Fruit fly (Drosophila melanogaster) whole organism, embryonic: ENCODE measurements around the gene CG14277.
A peak's percentile ranks its signal among the peaks of the same experiment; 100 is the strongest.

Experiments used
- Ada2b ChIP-seq: fragments of 200-800 bp; sonication (Bioruptor generic); IDR thresholded peaks from 2 replicates; pipeline ENCODE4 v1.3.6; 2022; ENCODE audit warnings: missing biosample characterization, missing genetic modification characterization
- B-H2 ChIP-seq: fragments of 200-800 bp; sonication (Bioruptor generic); optimal IDR thresholded peaks from 2 replicates; lab custom pipeline; 2018; ENCODE audit warnings: missing biosample characterization, mild to moderate bottlenecking, missing genetic modification characterization
- BEAF-32 ChIP-seq: fragments of 200-800 bp; sonication (Bioruptor generic); optimal IDR thresholded peaks from 3 replicates; lab custom pipeline; 2017; ENCODE audit warnings: missing biosample characterization, missing genetic modification characterization, mild to moderate bottlenecking, moderate library complexity, missing genetic modification reagents
- BtbVII ChIP-seq: fragments of 200-800 bp; sonication (Bioruptor generic); optimal IDR thresholded peaks from 3 replicates; lab custom pipeline; 2017; ENCODE audit warnings: missing biosample characterization, mild to moderate bottlenecking, missing genetic modification characterization
- CG10959 ChIP-seq: fragments of 200-800 bp; sonication (Bioruptor generic); IDR thresholded peaks from 2 replicates; pipeline ENCODE4 v1.3.6; 2022; ENCODE audit warnings: missing biosample characterization, missing genetic modification characterization
- CG11695 ChIP-seq: fragments of 200-800 bp; sonication (Bioruptor generic); IDR thresholded peaks from 3 replicates; pipeline ENCODE4 v1.3.6; 2022; ENCODE audit warnings: missing biosample characterization, missing genetic modification characterization
- CG12299 ChIP-seq: fragments of 200-800 bp; sonication (Bioruptor generic); optimal IDR thresholded peaks from 2 replicates; lab custom pipeline; 2018; ENCODE audit warnings: missing biosample characterization, mild to moderate bottlenecking, missing genetic modification characterization
- CG1233 ChIP-seq: fragments of 200-800 bp; sonication (Bioruptor generic); optimal IDR thresholded peaks from 4 replicates; lab custom pipeline; 2018; ENCODE audit warnings: missing biosample characterization, mild to moderate bottlenecking, missing genetic modification characterization
- CG13123 ChIP-seq: fragments of 200-800 bp; sonication (Bioruptor generic); optimal IDR thresholded peaks from 2 replicates; lab custom pipeline; 2016; ENCODE audit warnings: missing biosample characterization, missing genetic modification characterization
- CG14860 ChIP-seq: fragments of 200-800 bp; sonication (Bioruptor generic); IDR thresholded peaks from 3 replicates; pipeline ENCODE4 v1.3.6; 2022; ENCODE audit warnings: missing biosample characterization, missing genetic modification characterization; ENCODE audit not compliant: partially characterized antibody
- CG15696 ChIP-seq: fragments of 200-800 bp; sonication (Bioruptor generic); optimal IDR thresholded peaks from 2 replicates; lab custom pipeline; 2019; ENCODE audit warnings: missing biosample characterization, mild to moderate bottlenecking, missing genetic modification characterization, moderate library complexity
- CG16813 ChIP-seq: fragments of 200-800 bp; sonication (Bioruptor generic); IDR thresholded peaks from 3 replicates; pipeline ENCODE4 v1.3.6; 2022; ENCODE audit warnings: missing biosample characterization, missing genetic modification characterization; ENCODE audit not compliant: partially characterized antibody
- CG16815 ChIP-seq: fragments of 200-800 bp; sonication (Bioruptor generic); optimal IDR thresholded peaks from 3 replicates; lab custom pipeline; 2017; ENCODE audit warnings: missing biosample characterization, mild to moderate bottlenecking, missing genetic modification characterization
- CG18476 ChIP-seq: fragments of 200-800 bp; sonication (Bioruptor generic); optimal IDR thresholded peaks from 2 replicates; lab custom pipeline; 2016; ENCODE audit warnings: missing biosample characterization, mild to moderate bottlenecking, missing genetic modification characterization
- CG2678 ChIP-seq: fragments of 200-800 bp; sonication (Bioruptor generic); optimal IDR thresholded peaks from 3 replicates; lab custom pipeline; 2019; ENCODE audit warnings: missing biosample characterization, mild to moderate bottlenecking, missing genetic modification characterization, moderate library complexity
- CG2875 ChIP-seq: fragments of 200-800 bp; sonication (Bioruptor generic); optimal IDR thresholded peaks from 2 replicates; lab custom pipeline; 2017; ENCODE audit warnings: missing biosample characterization, mild to moderate bottlenecking, missing genetic modification characterization, missing genetic modification reagents
- CG3726 ChIP-seq: fragments of 200-800 bp; sonication (Bioruptor generic); IDR thresholded peaks from 3 replicates; pipeline ENCODE4, ENCODE4 v1.3.6; 2022; ENCODE audit warnings: missing biosample characterization, missing genetic modification characterization
- CG4282 ChIP-seq: fragments of 200-800 bp; sonication (Bioruptor generic); optimal IDR thresholded peaks from 2 replicates; lab custom pipeline; 2016; ENCODE audit warnings: missing biosample characterization, missing genetic modification characterization
- CG5953 ChIP-seq: fragments of 200-800 bp; sonication (Bioruptor generic); IDR thresholded peaks from 2 replicates; pipeline ENCODE4 v1.3.6; 2022; ENCODE audit warnings: missing biosample characterization, missing genetic modification characterization
- CG6254 ChIP-seq: fragments of 200-800 bp; sonication (Bioruptor generic); optimal IDR thresholded peaks from 3 replicates; lab custom pipeline; 2017; ENCODE audit warnings: mild to moderate bottlenecking, missing biosample characterization, missing genetic modification reagents, missing genetic modification characterization
- CG6791 ChIP-seq: fragments of 200-800 bp; sonication (Bioruptor generic); IDR thresholded peaks from 3 replicates; pipeline ENCODE4 v1.3.6; 2022; ENCODE audit warnings: missing biosample characterization, missing genetic modification characterization; ENCODE audit not compliant: partially characterized antibody
- CG7271 ChIP-seq: fragments of 200-800 bp; sonication (Bioruptor generic); optimal IDR thresholded peaks from 2 replicates; lab custom pipeline; 2018; ENCODE audit warnings: missing biosample characterization, mild to moderate bottlenecking, missing genetic modification characterization, moderate library complexity
- Chrac-16 ChIP-seq: fragments of 200-800 bp; sonication (Bioruptor generic); optimal IDR thresholded peaks from 3 replicates; lab custom pipeline; 2016; ENCODE audit warnings: missing biosample characterization, missing genetic modification characterization
- Deaf1 ChIP-seq: fragments of 200-800 bp; optimal IDR thresholded peaks from 3 replicates; lab custom pipeline; 2019; ENCODE audit warnings: missing biosample characterization, mild to moderate bottlenecking, missing genetic modification characterization, moderate library complexity
- Dfd ChIP-seq, 2 experiments: fragments of >200 bp; optimal IDR thresholded peaks; 2 replicates each; lab custom pipeline; 2017; ENCODE audit warnings: missing biosample characterization in 2 of 2, missing genetic modification characterization in 2 of 2
- Dll ChIP-seq: fragments of 200-800 bp; sonication (Bioruptor generic); IDR thresholded peaks from 4 replicates; pipeline ENCODE4 v1.3.6; 2022; ENCODE audit warnings: missing biosample characterization, missing genetic modification characterization; ENCODE audit not compliant: partially characterized antibody
- Doc3 ChIP-seq: fragments of 200-800 bp; sonication (Bioruptor generic); IDR thresholded peaks from 3 replicates; pipeline ENCODE4 v1.3.6; 2022; ENCODE audit warnings: missing biosample characterization, missing genetic modification characterization; ENCODE audit not compliant: partially characterized antibody
- Dp ChIP-seq: fragments of 200-800 bp; sonication (Bioruptor generic); optimal IDR thresholded peaks from 2 replicates; lab custom pipeline; 2018; ENCODE audit warnings: missing biosample characterization, mild to moderate bottlenecking, missing genetic modification characterization, moderate library complexity
- E2f2 ChIP-seq: fragments of 200-800 bp; sonication (Bioruptor generic); IDR thresholded peaks from 2 replicates; pipeline ENCODE4 v1.3.6; 2022; ENCODE audit warnings: missing biosample characterization, missing genetic modification characterization
- HLH4C ChIP-seq: fragments of 200-800 bp; sonication (Bioruptor generic); IDR thresholded peaks from 3 replicates; pipeline ENCODE4 v1.3.6; 2022; ENCODE audit warnings: missing biosample characterization, missing genetic modification characterization; ENCODE audit not compliant: partially characterized antibody
- Hsf ChIP-seq: fragments of 200-800 bp; sonication (Bioruptor generic); optimal IDR thresholded peaks from 3 replicates; lab custom pipeline; 2016; ENCODE audit warnings: missing biosample characterization, missing genetic modification characterization
- MESR4 ChIP-seq: fragments of 200-800 bp; sonication (Bioruptor generic); optimal IDR thresholded peaks from 2 replicates; lab custom pipeline; 2018; ENCODE audit warnings: missing biosample characterization, mild to moderate bottlenecking, missing genetic modification characterization, moderate library complexity
- Oli ChIP-seq: fragments of 200-800 bp; sonication (Bioruptor generic); optimal IDR thresholded peaks from 2 replicates; lab custom pipeline; 2018; ENCODE audit warnings: missing biosample characterization, mild to moderate bottlenecking, missing genetic modification characterization, moderate library complexity
- Sin3A ChIP-seq: fragments of >200 bp; optimal IDR thresholded peaks from 2 replicates; lab custom pipeline; 2018
- bbx ChIP-seq: fragments of 200-800 bp; sonication (Bioruptor generic); IDR thresholded peaks from 2 replicates; pipeline ENCODE4 v1.3.6; 2022; ENCODE audit warnings: missing biosample characterization, missing genetic modification characterization; ENCODE audit not compliant: partially characterized antibody
- ewg ChIP-seq: fragments of 200-800 bp; sonication (Bioruptor generic); optimal IDR thresholded peaks from 3 replicates; lab custom pipeline; 2017; ENCODE audit warnings: mild to moderate bottlenecking, missing biosample characterization, missing genetic modification reagents, missing genetic modification characterization
- exex ChIP-seq: fragments of 200-800 bp; sonication (Bioruptor generic); optimal IDR thresholded peaks from 4 replicates; lab custom pipeline; 2018; ENCODE audit warnings: missing biosample characterization, mild to moderate bottlenecking, missing genetic modification characterization, moderate library complexity
- gt ChIP-seq: fragments of 200-800 bp; sonication (Bioruptor generic); IDR thresholded peaks from 2 replicates; pipeline ENCODE4 v1.3.6; 2022; ENCODE audit warnings: missing biosample characterization, missing genetic modification characterization
- h ChIP-seq: fragments of >200 bp; optimal IDR thresholded peaks from 2 replicates; lab custom pipeline; 2017
- hb ChIP-seq: fragments of 200-800 bp; sonication (Bioruptor generic); IDR thresholded peaks from 3 replicates; pipeline ENCODE4 v1.3.6; 2022; ENCODE audit warnings: missing biosample characterization, missing genetic modification characterization; ENCODE audit not compliant: partially characterized antibody
- hbn ChIP-seq: fragments of 200-800 bp; sonication (Bioruptor generic); IDR thresholded peaks from 2 replicates; pipeline ENCODE4 v1.3.6; 2022; ENCODE audit warnings: missing biosample characterization, missing genetic modification characterization; ENCODE audit not compliant: partially characterized antibody
- kah ChIP-seq: fragments of 200-800 bp; sonication (Bioruptor generic); optimal IDR thresholded peaks from 2 replicates; lab custom pipeline; 2018; ENCODE audit warnings: missing biosample characterization, mild to moderate bottlenecking, missing genetic modification characterization
- knrl ChIP-seq: fragments of 200-800 bp; sonication (Bioruptor generic); IDR thresholded peaks from 3 replicates; pipeline ENCODE4 v1.3.6; 2022; ENCODE audit warnings: missing biosample characterization, missing genetic modification characterization; ENCODE audit not compliant: partially characterized antibody
- pb ChIP-seq: fragments of 200-800 bp; sonication (Bioruptor generic); optimal IDR thresholded peaks from 3 replicates; lab custom pipeline; 2016; ENCODE audit warnings: missing biosample characterization, missing genetic modification characterization
- pum ChIP-seq: fragments of 200-800 bp; sonication (Bioruptor generic); optimal IDR thresholded peaks from 2 replicates; lab custom pipeline; 2016; ENCODE audit warnings: missing biosample characterization, missing genetic modification characterization
- sna ChIP-seq: fragments of 200-800 bp; sonication (Bioruptor generic); IDR thresholded peaks from 2 replicates; pipeline ENCODE4 v1.3.6; 2022; ENCODE audit warnings: missing biosample characterization, missing genetic modification characterization; ENCODE audit not compliant: partially characterized antibody
- sob ChIP-seq: fragments of 200-800 bp; sonication (Bioruptor generic); IDR thresholded peaks from 2 replicates; pipeline ENCODE4 v1.3.6; 2022; ENCODE audit warnings: missing biosample characterization, missing genetic modification characterization
- trem ChIP-seq: fragments of 200-800 bp; optimal IDR thresholded peaks from 3 replicates; lab custom pipeline; 2019; ENCODE audit warnings: missing biosample characterization, mild to moderate bottlenecking, missing genetic modification characterization, moderate library complexity
- vfl ChIP-seq: fragments of 200-800 bp; sonication (Bioruptor generic); optimal IDR thresholded peaks from 2 replicates; lab custom pipeline; 2016; ENCODE audit warnings: missing biosample characterization, missing genetic modification characterization
- wek ChIP-seq: fragments of 200-800 bp; sonication (Bioruptor generic); optimal IDR thresholded peaks from 3 replicates; lab custom pipeline; 2018; ENCODE audit warnings: missing biosample characterization, mild to moderate bottlenecking, missing genetic modification characterization, moderate library complexity

Gene CG14277

dm6 chr2L:8220393-8220934, 21.8 kb upstream of the CG14277 start, which contains the start of gene Snx6 (continued):
- TF ChIP-seq CG4282 (GFP tag; lab: Kevin White, UChicago) (no peak), BEAF-32 (GFP tag; lab: Kevin White, UChicago) (peak; percentile 64), exex (tag; lab: Kevin White, UChicago) (peak; percentile 80), Sin3A (lab: Kevin White, UChicago) (no peak), Deaf1 (no peak), CG16813 (GFP tag; lab: Robert Waterston, UW) (peak; percentile 50; the same call in 1 of the 3 replicates), CG11695 (GFP tag; lab: Robert Waterston, UW) (no peak), CG6254 (no peak), Dll (GFP tag; lab: Robert Waterston, UW) (peak; percentile 85), CG12299 (no peak), Dp (GFP tag; lab: Kevin White, UChicago) (peak; percentile 90), pb (GFP tag; lab: Kevin White, UChicago) (no peak), hb (no peak), CG7271 (tag; lab: Kevin White, UChicago) (no peak), sob (no peak), Doc3 (GFP tag; lab: Robert Waterston, UW) (peak; percentile 65), Hsf (GFP tag; lab: Kevin White, UChicago) (no peak), BtbVII (GFP tag; lab: Kevin White, UChicago) (no peak), Ada2b (GFP tag; lab: Robert Waterston, UW) (no peak), B-H2 (GFP tag; lab: Kevin White, UChicago) (no peak), knrl (GFP tag; lab: Robert Waterston, UW) (peak; percentile 40; the same call in 1 of the 3 replicates), pum (GFP tag; lab: Kevin White, UChicago) (no peak), MESR4 (peak; percentile 50), CG15696 (tag; lab: Kevin White, UChicago) (no peak), ewg (no peak), CG5953 (no peak), CG13123 (GFP tag; lab: Kevin White, UChicago) (no peak), CG16815 (GFP tag; lab: Kevin White, UChicago) (no peak), Dfd (GFP tag; optimal IDR thresholded peaks at IDR 0.05; lab: Kevin White, UChicago) (no peak), gt (no peak), bbx (GFP tag; lab: Robert Waterston, UW) (peak; percentile 70), hbn (GFP tag; lab: Robert Waterston, UW) (peak; percentile 62), vfl (GFP tag; lab: Kevin White, UChicago) (no peak), h (lab: Kevin White, UChicago) (no peak), E2f2 (peak; percentile 91), CG10959 (no peak), sna (GFP tag; lab: Robert Waterston, UW) (peak; percentile 60; the same call in 1 of the 2 replicates), Oli (tag; lab: Kevin White, UChicago) (no peak), kah (GFP tag; lab: Kevin White, UChicago) (no peak), CG2678 (tag; lab: Kevin White, UChicago) (no peak), wek (GFP tag; lab: Kevin White, UChicago) (no peak), CG6791 (GFP tag; lab: Robert Waterston, UW) (peak; percentile 58; the same call in 2 of the 3 replicates), CG1233 (GFP tag; lab: Kevin White, UChicago) (no peak), CG18476 (GFP tag; lab: Kevin White, UChicago) (no peak), HLH4C (GFP tag; lab: Robert Waterston, UW) (peak; percentile 70), CG14860 (GFP tag; lab: Robert Waterston, UW) (peak; percentile 35; the same call in 2 of the 3 replicates), CG2875 (GFP tag; lab: Kevin White, UChicago) (no peak), trem (tag; lab: Kevin White, UChicago) (peak; percentile 27), CG3726 (GFP tag; lab: Robert Waterston, UW) (no peak), Chrac-16 (GFP tag; lab: Kevin White, UChicago) (no peak)
